Fruit fly (Drosophila melanogaster) whole organism, prepupa: ENCODE data around the gene CG5151.

Experiments
- Blimp-1 ChIP-seq: fragments of 200-800 bp; sonication (Bioruptor generic); optimal IDR thresholded peaks from 3 replicates; lab custom pipeline; 2017; ENCODE audit warnings: missing biosample characterization, missing genetic modification characterization, mild to moderate bottlenecking, moderate library complexity, missing genetic modification reagents
- CG16779 ChIP-seq: fragments of 200-800 bp; sonication (Bioruptor generic); optimal IDR thresholded peaks from 3 replicates; lab custom pipeline; 2017; ENCODE audit warnings: missing biosample characterization, mild to moderate bottlenecking, missing genetic modification characterization
- CG6792 ChIP-seq: fragments of 200-800 bp; sonication (Bioruptor generic); optimal IDR thresholded peaks from 3 replicates; lab custom pipeline; 2016; ENCODE audit warnings: missing biosample characterization, missing genetic modification characterization
- CG6854 ChIP-seq: fragments of 200-800 bp; sonication (Bioruptor generic); optimal IDR thresholded peaks from 2 replicates; lab custom pipeline; 2017; ENCODE audit warnings: missing biosample characterization, mild to moderate bottlenecking, missing genetic modification characterization
- Eip78C ChIP-seq: fragments of 200-800 bp; sonication (Bioruptor generic); peaks from one replicate; lab custom pipeline; 2016; ENCODE audit warnings: missing biosample characterization, missing genetic modification characterization
- Hr39 ChIP-seq: fragments of 200-800 bp; sonication (Bioruptor generic); optimal IDR thresholded peaks from 2 replicates; lab custom pipeline; 2016; ENCODE audit warnings: missing biosample characterization, missing genetic modification characterization
- Met ChIP-seq: fragments of 200-800 bp; sonication (Bioruptor generic); optimal IDR thresholded peaks from 3 replicates; lab custom pipeline; 2016; ENCODE audit warnings: missing biosample characterization, missing genetic modification characterization
- dac ChIP-seq: fragments of 200-800 bp; sonication (Bioruptor generic); optimal IDR thresholded peaks from 2 replicates; lab custom pipeline; 2017; ENCODE audit warnings: missing biosample characterization, mild to moderate bottlenecking, missing genetic modification characterization
- fd59A ChIP-seq: fragments of 200-800 bp; sonication (Bioruptor generic); optimal IDR thresholded peaks from 2 replicates; lab custom pipeline; 2017; ENCODE audit warnings: missing biosample characterization, mild to moderate bottlenecking, missing genetic modification characterization, missing genetic modification reagents
- fd85E ChIP-seq: fragments of 200-800 bp; sonication (Bioruptor generic); optimal IDR thresholded peaks from 3 replicates; lab custom pipeline; 2016; ENCODE audit warnings: missing biosample characterization, missing genetic modification characterization
- lz ChIP-seq: fragments of 200-800 bp; sonication (Bioruptor generic); optimal IDR thresholded peaks from 3 replicates; lab custom pipeline; 2016; ENCODE audit warnings: missing biosample characterization, missing genetic modification characterization
- pdm3 ChIP-seq: fragments of 200-800 bp; sonication (Bioruptor generic); optimal IDR thresholded peaks from 3 replicates; lab custom pipeline; 2016; ENCODE audit warnings: missing biosample characterization, missing genetic modification characterization

- no peak for TF ChIP-seq dac (GFP tag; lab: Kevin White, UChicago)
- no peak for TF ChIP-seq CG6854 (GFP tag; lab: Kevin White, UChicago)
- TF ChIP-seq fd85E, result no peak
- TF ChIP-seq CG6792 (GFP tag; lab: Kevin White, UChicago), result no peak
- no peak for TF ChIP-seq Met
- no peak for TF ChIP-seq CG16779 (tag; lab: Kevin White, UChicago)
- TF ChIP-seq Blimp-1 (GFP tag; lab: Kevin White, UChicago), result no peak
- no peak for TF ChIP-seq lz
- no peak for TF ChIP-seq fd59A (GFP tag; lab: Kevin White, UChicago)
- TF ChIP-seq Eip78C (GFP tag; lab: Kevin White, UChicago), result no peak
- TF ChIP-seq pdm3 (GFP tag; lab: Kevin White, UChicago), result no peak
- no peak for TF ChIP-seq Hr39 (GFP tag; lab: Kevin White, UChicago)
These were observed 67.1 kb downstream of the CG5151 start, which contains the start of the genes CG13074 and ATPsynbetaL for dm6 chr3L:16097393-16097884.
